Worm (Caenorhabditis elegans): ENCODE data around the gene tbx-8.

Gene tbx-8

DNA sequence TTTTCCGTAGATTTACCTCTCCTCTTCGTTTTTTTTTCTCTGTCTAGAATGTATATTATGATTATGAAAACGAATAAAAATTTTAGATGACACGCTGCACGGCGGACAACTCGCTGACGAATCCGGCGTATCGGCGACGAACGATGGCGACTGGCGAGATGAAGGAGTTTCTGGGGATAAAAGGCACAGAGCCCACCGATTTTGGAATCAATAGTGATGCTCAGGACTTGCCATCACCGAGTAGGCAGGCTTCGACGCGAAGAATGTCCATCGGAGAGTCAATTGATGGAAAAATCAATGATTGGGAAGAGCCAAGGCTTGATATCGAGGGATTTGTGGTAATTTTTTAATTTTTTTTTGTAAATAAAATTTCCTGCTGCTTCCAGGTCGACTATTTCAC is 12.1 kb upstream of the tbx-8 start, which contains the start of gene ced-9:
Gene ced-9, plus strand, starts transcription at position 87 of the 400 bp plus-strand sequence.
- TF ChIP-seq nfya-1 (tag; optimal IDR thresholded peaks at IDR 0.05; ENCODE audit: insufficient read depth) (no peak), fos-1 (tag; optimal IDR thresholded peaks at IDR 0.05) (no peak), ztf-11 (tag; optimal IDR thresholded peaks at IDR 0.05) (no peak), pha-4 (tag; optimal IDR thresholded peaks at IDR 0.05) (no peak), nhr-11 (tag; optimal IDR thresholded peaks at IDR 0.05) (no peak), mml-1 (tag; optimal IDR thresholded peaks at IDR 0.05) (no peak), skn-1 (tag; optimal IDR thresholded peaks at IDR 0.05) (no peak), aly-2 (tag; optimal IDR thresholded peaks at IDR 0.05) (no peak), ceh-9 (tag; optimal IDR thresholded peaks at IDR 0.05) (no peak), nhr-237 (tag; optimal IDR thresholded peaks at IDR 0.05) (no peak)

ce11 chrIII:10336109-10336508 is 11.0 kb upstream of the tbx-8 start:
- TF ChIP-seq mml-1 (tag; optimal IDR thresholded peaks at IDR 0.05) (no peak), nhr-237 (tag; optimal IDR thresholded peaks at IDR 0.05) (no peak), nhr-11 (tag; optimal IDR thresholded peaks at IDR 0.05) (no peak), ceh-16 (tag; optimal IDR thresholded peaks at IDR 0.05) (no peak), unc-62 (GFP tag; optimal IDR thresholded peaks at IDR 0.05) (no peak), ceh-82 (tag; optimal IDR thresholded peaks at IDR 0.05) (no peak), nhr-67 (tag; optimal IDR thresholded peaks at IDR 0.05) (no peak), egl-5 (tag; optimal IDR thresholded peaks at IDR 0.05) (no peak), nhr-23 (tag; optimal IDR thresholded peaks at IDR 0.05) (no peak), skn-1 (tag; optimal IDR thresholded peaks at IDR 0.05) (no peak), sea-2 (GFP tag; optimal IDR thresholded peaks at IDR 0.05) (no peak), zag-1 (tag; optimal IDR thresholded peaks at IDR 0.05) (no peak), mdl-1 (tag; optimal IDR thresholded peaks at IDR 0.05) (no peak), ZK546.5 (tag; optimal IDR thresholded peaks at IDR 0.05) (no peak)

- TF ChIP-seq sea-2 (GFP tag; optimal IDR thresholded peaks at IDR 0.05) (no peak), egl-27 (tag; optimal IDR thresholded peaks at IDR 0.05) (no peak), fos-1 (tag; optimal IDR thresholded peaks at IDR 0.05) (no peak), elt-1 (tag; optimal IDR thresholded peaks at IDR 0.05) (peak; percentile 43), aly-2 (tag; optimal IDR thresholded peaks at IDR 0.05) (no peak), nhr-43 (tag; optimal IDR thresholded peaks at IDR 0.05; ENCODE audit: poor library complexity, severe bottlenecking) (peak; percentile 61), ztf-11 (tag; optimal IDR thresholded peaks at IDR 0.05) (no peak), hmg-11 (tag; optimal IDR thresholded peaks at IDR 0.05) (no peak), eor-1 (tag; optimal IDR thresholded peaks at IDR 0.05) (no peak), tbx-2 (tag; optimal IDR thresholded peaks at IDR 0.05) (no peak), nhr-25 (tag; optimal IDR thresholded peaks at IDR 0.05) (peak; percentile 51), pqm-1 (tag; optimal IDR thresholded peaks at IDR 0.05) (no peak), fkh-10 (GFP tag; optimal IDR thresholded peaks at IDR 0.05) (no peak), nhr-67 (tag; optimal IDR thresholded peaks at IDR 0.05) (no peak), nhr-76 (tag; optimal IDR thresholded peaks at IDR 0.05) (no peak), ceh-28 (tag; optimal IDR thresholded peaks at IDR 0.05) (peak; percentile 27), nhr-12 (tag; optimal IDR thresholded peaks at IDR 0.05) (no peak), lsy-12 (tag; optimal IDR thresholded peaks at IDR 0.05) (no peak), ceh-82 (tag; optimal IDR thresholded peaks at IDR 0.05) (no peak), R02D3.7 (tag; optimal IDR thresholded peaks at IDR 0.05) (no peak), zag-1 (tag; optimal IDR thresholded peaks at IDR 0.05) (no peak), mdl-1 (tag; optimal IDR thresholded peaks at IDR 0.05) (no peak), nhr-23 (tag; optimal IDR thresholded peaks at IDR 0.05) (peak; percentile 27), jun-1 (tag; optimal IDR thresholded peaks at IDR 0.05) (peak; percentile 48), unc-39 (tag; optimal IDR thresholded peaks at IDR 0.05) (no peak), lin-39 (tag; optimal IDR thresholded peaks at IDR 0.05) (no peak), fkh-2 (tag; optimal IDR thresholded peaks at IDR 0.05) (no peak), nhr-237 (tag; optimal IDR thresholded peaks at IDR 0.05) (no peak)
These were observed 9.5 kb upstream of the tbx-8 start, which contains the start of gene ttr-15 for ce11 chrIII:10337508-10338166. Gene ttr-15, plus strand, starts transcription at chrIII:10337847.
